Worm (Caenorhabditis elegans) whole organism, L4 larva: ENCODE data around the gene sym-1.

Source experiments
- D1046.2 ChIP-seq: fragments of 200-800 bp; sonication (Bioruptor generic); IDR thresholded peaks from 2 replicates; pipeline ENCODE4 v1.3.6; 2022; ENCODE audit warnings: missing genetic modification characterization, missing compliant biosample characterization
- F10B5.3 ChIP-seq: sonication (generic microtip); optimal IDR thresholded peaks from 2 replicates; lab custom pipeline; 2016; ENCODE audit warnings: mild to moderate bottlenecking, missing genetic modification characterization, missing compliant biosample characterization
- F26F4.8 ChIP-seq: fragments of 200-800 bp; sonication (Bioruptor generic); conservative IDR thresholded peaks from 2 replicates; pipeline ENCODE4 v1.3.6; 2022; ENCODE audit warnings: missing genetic modification characterization, missing compliant biosample characterization
- T20F7.1 ChIP-seq: fragments of 200-800 bp; sonication (Bioruptor generic); optimal IDR thresholded peaks from 2 replicates; lab custom pipeline; 2018; ENCODE audit warnings: mild to moderate bottlenecking, missing genetic modification characterization, missing compliant biosample characterization
- Y75B8A.6 ChIP-seq: fragments of 200-800 bp; sonication (Bioruptor generic); IDR thresholded peaks from 2 replicates; pipeline ENCODE4 v1.3.6; 2022; ENCODE audit warnings: missing genetic modification reagents, missing genetic modification characterization, missing compliant biosample characterization
- ZK337.2 ChIP-seq: fragments of 200-800 bp; sonication (Bioruptor generic); IDR thresholded peaks from 2 replicates; pipeline ENCODE4 v1.3.6; 2022; ENCODE audit warnings: missing genetic modification reagents, missing genetic modification characterization, missing compliant biosample characterization
- aha-1 ChIP-seq: fragments of 150-350 bp; peaks from one replicate; lab custom pipeline; 2014; ENCODE audit warnings: missing biosample characterization, missing genetic modification characterization
- arid-1 ChIP-seq: fragments of 200-800 bp; sonication (Bioruptor generic); conservative IDR thresholded peaks from 2 replicates; pipeline ENCODE4 v1.3.6; 2022; ENCODE audit warnings: missing genetic modification reagents, missing genetic modification characterization, missing compliant biosample characterization
- ceh-44 ChIP-seq: fragments of 200-800 bp; sonication (Bioruptor generic); IDR thresholded peaks from 2 replicates; pipeline ENCODE4 v1.3.6; 2022; ENCODE audit warnings: missing genetic modification reagents, missing genetic modification characterization, missing compliant biosample characterization
- ceh-62 ChIP-seq: sonication (generic microtip); optimal IDR thresholded peaks from 2 replicates; lab custom pipeline; 2017; ENCODE audit warnings: missing biosample characterization, missing genetic modification characterization
- ceh-82 ChIP-seq: sonication (generic microtip); optimal IDR thresholded peaks from 2 replicates; lab custom pipeline; 2017; ENCODE audit warnings: missing biosample characterization, missing genetic modification characterization
- ces-1 ChIP-seq: fragments of 150-350 bp; sonication (generic microtip); optimal IDR thresholded peaks from 4 replicates; lab custom pipeline; 2014; ENCODE audit warnings: missing biosample characterization, missing genetic modification reagents, missing genetic modification characterization
- ctbp-1 ChIP-seq: fragments of 200-800 bp; sonication (Bioruptor generic); IDR thresholded peaks from 2 replicates; pipeline ENCODE4 v1.3.6; 2022; ENCODE audit warnings: missing genetic modification reagents, missing genetic modification characterization, missing compliant biosample characterization
- daf-16 ChIP-seq, 3 experiments: sonication (generic microtip); optimal IDR thresholded peaks; 2 replicates each; lab custom pipeline; 2016 to 2017; ENCODE audit warnings: missing genetic modification characterization in 3 of 3, missing genetic modification reagents in 3 of 3, mild to moderate bottlenecking in 2 of 3, missing compliant biosample characterization in 2 of 3, missing biosample characterization in 1 of 3, moderate library complexity in 1 of 3
- dmd-6 ChIP-seq: fragments of 200-800 bp; sonication (Bioruptor generic); IDR thresholded peaks from 2 replicates; pipeline ENCODE4 v1.3.6; 2022; ENCODE audit warnings: missing genetic modification reagents, missing genetic modification characterization, missing compliant biosample characterization
- dmd-8 ChIP-seq: fragments of 200-800 bp; sonication (Bioruptor generic); IDR thresholded peaks from 2 replicates; pipeline ENCODE4 v1.3.6; 2022; ENCODE audit warnings: missing genetic modification characterization, missing compliant biosample characterization
- duxl-1 ChIP-seq: sonication (generic microtip); optimal IDR thresholded peaks from 2 replicates; lab custom pipeline; 2016; ENCODE audit warnings: mild to moderate bottlenecking, missing genetic modification characterization, moderate library complexity, missing compliant biosample characterization; ENCODE audit not compliant: poor library complexity
- fkh-10 ChIP-seq: fragments of 150-350 bp; optimal IDR thresholded peaks from 2 replicates; lab custom pipeline; 2014; ENCODE audit warnings: missing biosample characterization, missing genetic modification reagents, missing genetic modification characterization
- gei-8 ChIP-seq: fragments of 200-800 bp; sonication (Bioruptor generic); optimal IDR thresholded peaks from 2 replicates; lab custom pipeline; 2018; ENCODE audit warnings: mild to moderate bottlenecking, missing genetic modification characterization, missing compliant biosample characterization
- hlh-11 ChIP-seq: fragments of 200-800 bp; sonication (Bioruptor generic); optimal IDR thresholded peaks from 2 replicates; lab custom pipeline; 2018; ENCODE audit warnings: mild to moderate bottlenecking, missing genetic modification characterization, missing compliant biosample characterization
- hlh-30 ChIP-seq: sonication (generic microtip); optimal IDR thresholded peaks from 2 replicates; lab custom pipeline; 2017; ENCODE audit warnings: antibody characterized with exemption, mild to moderate bottlenecking, missing genetic modification characterization, missing compliant biosample characterization; ENCODE audit not compliant: insufficient read depth
- hmg-1.1 ChIP-seq: fragments of 200-800 bp; sonication (Bioruptor generic); IDR thresholded peaks from 2 replicates; pipeline ENCODE4 v1.3.6; 2022; ENCODE audit warnings: missing genetic modification reagents, missing genetic modification characterization, missing compliant biosample characterization
- lir-3 ChIP-seq: sonication (generic microtip); optimal IDR thresholded peaks from 2 replicates; lab custom pipeline; 2016; ENCODE audit warnings: mild to moderate bottlenecking, missing genetic modification characterization, missing compliant biosample characterization
- lsy-2 ChIP-seq, 2 experiments: fragments of 150-350 bp in 1 of 2; sonication (generic microtip) in 1 of 2; optimal IDR thresholded peaks; 2 replicates each; lab custom pipeline; 2014 to 2017; ENCODE audit warnings: missing biosample characterization in 2 of 2, missing genetic modification characterization in 2 of 2
- madf-9 ChIP-seq: fragments of 200-800 bp; sonication (Bioruptor generic); conservative IDR thresholded peaks from 2 replicates; pipeline ENCODE4 v1.3.6; 2022; ENCODE audit warnings: missing genetic modification reagents, missing genetic modification characterization, missing compliant biosample characterization
- mdl-1 ChIP-seq, 2 experiments: fragments of 150-350 bp in 1 of 2; sonication (generic microtip) in 1 of 2; optimal IDR thresholded peaks; 2 replicates each; lab custom pipeline; 2014 to 2017; ENCODE audit warnings: missing biosample characterization in 2 of 2, missing genetic modification characterization in 2 of 2
- mep-1 ChIP-seq: fragments of 150-350 bp; sonication (generic microtip); optimal IDR thresholded peaks from 3 replicates; lab custom pipeline; 2014; ENCODE audit warnings: missing biosample characterization, missing genetic modification characterization
- mes-2 ChIP-seq: sonication (generic microtip); optimal IDR thresholded peaks from 2 replicates; lab custom pipeline; 2016; ENCODE audit warnings: missing genotype, mild to moderate bottlenecking, missing genetic modification characterization, missing compliant biosample characterization; ENCODE audit not compliant: poor library complexity, severe bottlenecking
- mxl-3 ChIP-seq: fragments of 200-800 bp; sonication (Bioruptor generic); optimal IDR thresholded peaks from 2 replicates; lab custom pipeline; 2018; ENCODE audit warnings: mild to moderate bottlenecking, missing genetic modification characterization, missing compliant biosample characterization
- nhr-102 ChIP-seq: sonication (generic microtip); optimal IDR thresholded peaks from 2 replicates; lab custom pipeline; 2016; ENCODE audit warnings: mild to moderate bottlenecking, missing genetic modification characterization, moderate library complexity, missing compliant biosample characterization
- nhr-11 ChIP-seq: fragments of 150-350 bp; optimal IDR thresholded peaks from 2 replicates; lab custom pipeline; 2014; ENCODE audit warnings: missing biosample characterization, missing genetic modification characterization
- nhr-111 ChIP-seq: fragments of 200-800 bp; sonication (Bioruptor generic); optimal IDR thresholded peaks from 2 replicates; lab custom pipeline; 2018; ENCODE audit warnings: mild to moderate bottlenecking, missing genetic modification characterization, missing compliant biosample characterization
- nhr-237 ChIP-seq: sonication (generic microtip); optimal IDR thresholded peaks from 2 replicates; lab custom pipeline; 2017; ENCODE audit warnings: missing biosample characterization, missing genetic modification characterization
- nhr-28 ChIP-seq: fragments of 150-350 bp; optimal IDR thresholded peaks from 2 replicates; lab custom pipeline; 2014; ENCODE audit warnings: missing biosample characterization, missing genetic modification characterization
- pha-4 ChIP-seq, 2 experiments: fragments of 150-350 bp in 1 of 2; fragments of 200-800 bp in 1 of 2; sonication (Bioruptor generic) in 1 of 2; IDR thresholded peaks in 1 of 2; optimal IDR thresholded peaks in 1 of 2; 2 replicates each; pipeline versions ENCODE4 v1.3.6 to Lab custom; 2014 to 2022; ENCODE audit warnings: missing genetic modification characterization in 2 of 2, missing genetic modification reagents in 2 of 2, missing biosample characterization in 1 of 2, missing compliant biosample characterization in 1 of 2
- php-3 ChIP-seq: fragments of 200-800 bp; sonication (Bioruptor generic); IDR thresholded peaks from 2 replicates; pipeline ENCODE4 v1.3.6; 2022; ENCODE audit warnings: missing genetic modification reagents, missing genetic modification characterization, missing compliant biosample characterization
- pqm-1 ChIP-seq: sonication (generic microtip); optimal IDR thresholded peaks from 2 replicates; lab custom pipeline; 2017; ENCODE audit warnings: missing biosample characterization, missing genetic modification characterization
- rbr-2 ChIP-seq: sonication (generic microtip); optimal IDR thresholded peaks from 2 replicates; lab custom pipeline; 2016; ENCODE audit warnings: missing genotype, missing genetic modification characterization, missing compliant biosample characterization
- set-16 ChIP-seq: fragments of 200-800 bp; sonication (Bioruptor generic); IDR thresholded peaks from 2 replicates; pipeline ENCODE4 v1.3.6; 2022; ENCODE audit warnings: missing genetic modification reagents, missing genetic modification characterization, missing compliant biosample characterization
- snpc-4 ChIP-seq: fragments of 150-350 bp; optimal IDR thresholded peaks from 2 replicates; lab custom pipeline; 2014; ENCODE audit warnings: missing biosample characterization, missing genetic modification characterization
- zfp-3 ChIP-seq: fragments of 200-800 bp; sonication (Bioruptor generic); conservative IDR thresholded peaks from 2 replicates; pipeline ENCODE4 v1.3.6; 2022; ENCODE audit warnings: missing genetic modification reagents, missing genetic modification characterization, missing compliant biosample characterization
- zip-11 ChIP-seq: fragments of 200-800 bp; sonication (Bioruptor generic); IDR thresholded peaks from 2 replicates; pipeline ENCODE4 v1.3.6; 2022; ENCODE audit warnings: missing genetic modification characterization, missing compliant biosample characterization
- zip-2 ChIP-seq: fragments of 150-350 bp; optimal IDR thresholded peaks from 2 replicates; lab custom pipeline; 2014; ENCODE audit warnings: missing biosample characterization, missing genetic modification characterization
- ztf-11 ChIP-seq: fragments of 150-350 bp; optimal IDR thresholded peaks from 2 replicates; lab custom pipeline; 2014; ENCODE audit warnings: missing biosample characterization, missing genetic modification characterization

The sym-1 gene

ce11 chrX:14584335-14584734 lies 2.9 kb downstream of the sym-1 start:
- TF ChIP-seq mes-2: peak; percentile 9
- no peak for TF ChIP-seq ZK337.2 (GFP tag; lab: Robert Waterston, UW)
- peak; percentile 41 for TF ChIP-seq aha-1 (tag; lab: Kevin White, UChicago)
- no peak for TF ChIP-seq F10B5.3 (tag; lab: Kevin White, UChicago)
- TF ChIP-seq zip-2: no peak
- TF ChIP-seq duxl-1: peak; percentile 74

ce11 chrX:14589051-14589736 lies 7.8 kb downstream of the sym-1 start, which contains the start of the genes C44H4.4 and tap-1:
Gene C44H4.4 (minus strand): TSS chrX:14589101.
Gene tap-1 (plus strand): TSS chrX:14589624.
- TF ChIP-seq dmd-6 (GFP tag; lab: Robert Waterston, UW) (peak; percentile 55), dmd-8 (no peak), nhr-11 (tag; lab: Kevin White, UChicago) (no peak), ceh-62 (tag; lab: Kevin White, UChicago) (no peak), snpc-4 (no peak), ZK337.2 (GFP tag; lab: Robert Waterston, UW) (no peak), daf-16 (GFP tag; optimal IDR thresholded peaks at IDR 0.05; lab: Kevin White, UChicago) (no peak), daf-16 (tag; optimal IDR thresholded peaks at IDR 0.05; lab: Kevin White, UChicago) (peak; percentile 59), mep-1 (tag; lab: Kevin White, UChicago) (peak; percentile 67), php-3 (no peak), mdl-1 (tag; optimal IDR thresholded peaks at IDR 0.05; lab: Kevin White, UChicago) (peak; percentile 38 to 64), ztf-11 (tag; lab: Kevin White, UChicago) (no peak), nhr-237 (tag; lab: Kevin White, UChicago) (no peak), rbr-2 (peak; percentile 32), F26F4.8 (GFP tag; lab: Robert Waterston, UW) (no peak), zip-2 (no peak), aha-1 (tag; lab: Kevin White, UChicago) (peak; percentile 98), hlh-30 (peak; percentile 50), mxl-3 (GFP tag; lab: Kevin White, UChicago) (peak; percentile 90), nhr-28 (tag; lab: Kevin White, UChicago) (peak; percentile 16), ceh-82 (tag; lab: Kevin White, UChicago) (no peak), gei-8 (GFP tag; lab: Kevin White, UChicago) (no peak), hlh-11 (tag; lab: Kevin White, UChicago) (peak; percentile 46), hmg-1.1 (GFP tag; lab: Robert Waterston, UW) (peak; percentile 7; the same call in 1 of the 2 replicates), nhr-102 (no peak), set-16 (GFP tag; lab: Robert Waterston, UW) (no peak), lsy-2 (tag; optimal IDR thresholded peaks at IDR 0.05; lab: Kevin White, UChicago) (peak in 1 of 2 experiments; percentile 29), pqm-1 (tag; lab: Kevin White, UChicago) (peak; percentile 0)

ce11 chrX:14593206-14593605 lies 11.8 kb downstream of the sym-1 start:
- TF ChIP-seq zip-11 (GFP tag; lab: Robert Waterston, UW) (no peak), gei-8 (GFP tag; lab: Kevin White, UChicago) (no peak), arid-1 (GFP tag; lab: Robert Waterston, UW) (no peak), pha-4 (GFP tag; IDR thresholded peaks at IDR 0.05; lab: Robert Waterston, UW) (no peak), pha-4 (tag; optimal IDR thresholded peaks at IDR 0.05; lab: Kevin White, UChicago) (no peak), ceh-62 (tag; lab: Kevin White, UChicago) (no peak), T20F7.1 (GFP tag; lab: Kevin White, UChicago) (no peak), madf-9 (GFP tag; lab: Robert Waterston, UW) (no peak), nhr-111 (no peak), set-16 (GFP tag; lab: Robert Waterston, UW) (no peak), ceh-44 (no peak), mep-1 (tag; lab: Kevin White, UChicago) (no peak), zfp-3 (no peak), F26F4.8 (GFP tag; lab: Robert Waterston, UW) (no peak), D1046.2 (GFP tag; lab: Robert Waterston, UW) (no peak), fkh-10 (GFP tag; lab: Kevin White, UChicago) (peak; percentile 96), lsy-2 (tag; optimal IDR thresholded peaks at IDR 0.05; lab: Kevin White, UChicago) (peak in 1 of 2 experiments; percentile 3), lir-3 (tag; lab: Kevin White, UChicago) (no peak), Y75B8A.6 (GFP tag; lab: Robert Waterston, UW) (no peak), daf-16 (GFP tag; optimal IDR thresholded peaks at IDR 0.05; lab: Kevin White, UChicago) (no peak), daf-16 (tag; optimal IDR thresholded peaks at IDR 0.05; lab: Kevin White, UChicago) (no peak), ZK337.2 (GFP tag; lab: Robert Waterston, UW) (no peak), mes-2 (no peak), ctbp-1 (GFP tag; lab: Robert Waterston, UW) (0 out of 2 replicates have a peak, but pooled peaks have one; percentile 16), nhr-28 (tag; lab: Kevin White, UChicago) (no peak), ces-1 (peak; percentile 94)
- TF ChIP-seq, all 104 proteins: peak for 4
